Fruit fly (Drosophila melanogaster): Measurements from ENCODE around the gene GCC185.

DNA sequence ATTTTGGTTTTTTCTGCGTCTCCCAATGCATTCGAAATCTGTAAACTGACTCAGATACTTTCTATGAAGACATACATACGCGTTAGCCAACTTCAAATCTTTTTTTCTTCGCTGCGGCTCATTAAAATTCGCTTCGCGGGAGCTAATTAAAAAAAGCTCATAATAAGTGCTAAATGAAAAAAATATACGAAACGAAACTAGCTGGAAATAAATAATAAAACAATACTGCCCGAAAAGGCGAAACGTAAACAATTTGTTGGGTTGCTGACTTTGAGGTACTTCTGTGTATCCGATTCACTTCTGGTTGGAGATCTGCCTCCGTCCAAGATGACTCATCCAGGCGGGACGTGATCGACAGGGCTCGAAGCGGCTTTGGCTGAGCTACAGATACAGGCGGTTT is 20.6 kb upstream of the GCC185 start:
- TF ChIP-seq pan (optimal IDR thresholded peaks at IDR 0.05) (no peak), psq (optimal IDR thresholded peaks at IDR 0.05) (no peak), usp (GFP tag; optimal IDR thresholded peaks at IDR 0.05) (no peak), EcR (GFP tag; optimal IDR thresholded peaks at IDR 0.05) (no peak)

Data from whole organism.